Worm (Caenorhabditis elegans) whole organism, late embryonic: Measurements from ENCODE around the gene cdk-1.

ENCODE experiments used
- C08G9.2 ChIP-seq: sonication (generic microtip); optimal IDR thresholded peaks from 2 replicates; lab custom pipeline; 2016; ENCODE audit warnings: mild to moderate bottlenecking, missing genetic modification characterization, moderate library complexity, missing compliant biosample characterization
- F13H6.1 ChIP-seq: sonication (generic microtip); optimal IDR thresholded peaks from 2 replicates; lab custom pipeline; 2016; ENCODE audit warnings: missing genetic modification characterization, missing compliant biosample characterization
- K02D7.2 ChIP-seq: sonication (generic microtip); optimal IDR thresholded peaks from 2 replicates; lab custom pipeline; 2017; ENCODE audit warnings: mild to moderate bottlenecking, missing genetic modification characterization, missing compliant biosample characterization
- T23F11.4 ChIP-seq: fragments of 200-800 bp; sonication (Bioruptor generic); optimal IDR thresholded peaks from 2 replicates; lab custom pipeline; 2018; ENCODE audit warnings: mild to moderate bottlenecking, missing genetic modification characterization, missing compliant biosample characterization
- Y22D7AL.16 ChIP-seq: sonication (generic microtip); optimal IDR thresholded peaks from 2 replicates; lab custom pipeline; 2016; ENCODE audit warnings: missing genetic modification characterization, missing compliant biosample characterization
- ahr-1 ChIP-seq: sonication (generic microtip); optimal IDR thresholded peaks from 2 replicates; lab custom pipeline; 2016; ENCODE audit warnings: missing genetic modification characterization, missing compliant biosample characterization
- ceh-19 ChIP-seq: fragments of 200-800 bp; sonication (Bioruptor generic); optimal IDR thresholded peaks from 2 replicates; lab custom pipeline; 2018; ENCODE audit warnings: mild to moderate bottlenecking, missing genetic modification characterization, missing compliant biosample characterization
- ceh-22 ChIP-seq: sonication (generic microtip); optimal IDR thresholded peaks from 2 replicates; lab custom pipeline; 2017; ENCODE audit warnings: missing biosample characterization, missing genetic modification characterization
- ceh-24 ChIP-seq: sonication (generic microtip); optimal IDR thresholded peaks from 2 replicates; lab custom pipeline; 2016; ENCODE audit warnings: mild to moderate bottlenecking, missing genetic modification characterization, missing compliant biosample characterization
- ceh-31 ChIP-seq: sonication (generic microtip); optimal IDR thresholded peaks from 2 replicates; lab custom pipeline; 2016; ENCODE audit warnings: missing genetic modification characterization, missing compliant biosample characterization
- ceh-34 ChIP-seq: sonication (generic microtip); optimal IDR thresholded peaks from 2 replicates; lab custom pipeline; 2016; ENCODE audit warnings: mild to moderate bottlenecking, missing genetic modification characterization, missing compliant biosample characterization
- ceh-45 ChIP-seq: fragments of 200-800 bp; sonication (Bioruptor generic); IDR thresholded peaks from 2 replicates; pipeline ENCODE4 v1.3.6; 2022; ENCODE audit warnings: missing genetic modification reagents, missing genetic modification characterization, missing compliant biosample characterization
- ceh-48 ChIP-seq: sonication (generic microtip); optimal IDR thresholded peaks from 2 replicates; lab custom pipeline; 2016; ENCODE audit warnings: missing genetic modification characterization, inconsistent platforms, missing compliant biosample characterization
- ceh-6 ChIP-seq: fragments of 200-800 bp; sonication (Bioruptor generic); optimal IDR thresholded peaks from 2 replicates; lab custom pipeline; 2018; ENCODE audit warnings: mild to moderate bottlenecking, missing genetic modification characterization, missing compliant biosample characterization
- ceh-9 ChIP-seq: sonication (generic microtip); optimal IDR thresholded peaks from 2 replicates; lab custom pipeline; 2016; ENCODE audit warnings: mild to moderate bottlenecking, missing genetic modification characterization, inconsistent platforms, missing compliant biosample characterization
- che-1 ChIP-seq: sonication (generic microtip); optimal IDR thresholded peaks from 2 replicates; lab custom pipeline; 2016; ENCODE audit warnings: mild to moderate bottlenecking, missing genetic modification characterization, missing compliant biosample characterization
- elt-4 ChIP-seq: sonication (generic microtip); optimal IDR thresholded peaks from 2 replicates; lab custom pipeline; 2016; ENCODE audit warnings: missing genetic modification characterization, missing compliant biosample characterization
- ets-4 ChIP-seq: sonication (generic microtip); optimal IDR thresholded peaks from 2 replicates; lab custom pipeline; 2016; ENCODE audit warnings: missing genetic modification characterization, missing compliant biosample characterization
- eyg-1 ChIP-seq: sonication (generic microtip); optimal IDR thresholded peaks from 2 replicates; lab custom pipeline; 2016; ENCODE audit warnings: missing genotype, missing genetic modification characterization, missing compliant biosample characterization
- hlh-13 ChIP-seq: fragments of 200-800 bp; sonication (Bioruptor generic); optimal IDR thresholded peaks from 2 replicates; lab custom pipeline; 2018; ENCODE audit warnings: mild to moderate bottlenecking, missing genetic modification characterization, missing compliant biosample characterization
- hlh-15 ChIP-seq: sonication (generic microtip); optimal IDR thresholded peaks from 2 replicates; lab custom pipeline; 2016; ENCODE audit warnings: missing genetic modification characterization, missing compliant biosample characterization
- hlh-30 ChIP-seq: sonication (generic microtip); optimal IDR thresholded peaks from 2 replicates; lab custom pipeline; 2017; ENCODE audit warnings: antibody characterized with exemption, missing genetic modification characterization, missing compliant biosample characterization; ENCODE audit not compliant: insufficient read depth
- hlh-6 ChIP-seq: sonication (generic microtip); optimal IDR thresholded peaks from 2 replicates; lab custom pipeline; 2016; ENCODE audit warnings: missing genotype, missing genetic modification characterization, missing compliant biosample characterization
- hlh-8 ChIP-seq: sonication (generic microtip); optimal IDR thresholded peaks from 2 replicates; lab custom pipeline; 2016; ENCODE audit warnings: missing genotype, missing genetic modification characterization, missing compliant biosample characterization
- lim-6 ChIP-seq: sonication (generic microtip); optimal IDR thresholded peaks from 2 replicates; lab custom pipeline; 2016; ENCODE audit warnings: missing genetic modification characterization, missing compliant biosample characterization
- madf-2 ChIP-seq: sonication (generic microtip); optimal IDR thresholded peaks from 2 replicates; lab custom pipeline; 2017; ENCODE audit warnings: missing genetic modification characterization, missing compliant biosample characterization
- nfya-1 ChIP-seq: sonication (generic microtip); optimal IDR thresholded peaks from 2 replicates; lab custom pipeline; 2017; ENCODE audit warnings: missing genetic modification characterization, mild to moderate bottlenecking, missing compliant biosample characterization, antibody characterized with exemption, moderate library complexity
- nhr-11 ChIP-seq: fragments of 150-350 bp; optimal IDR thresholded peaks from 2 replicates; lab custom pipeline; 2014; ENCODE audit warnings: missing biosample characterization, missing genetic modification characterization
- nhr-232 ChIP-seq: sonication (generic microtip); optimal IDR thresholded peaks from 2 replicates; lab custom pipeline; 2016; ENCODE audit warnings: missing genetic modification characterization, missing compliant biosample characterization
- npax-4 ChIP-seq: sonication (generic microtip); optimal IDR thresholded peaks from 2 replicates; lab custom pipeline; 2016; ENCODE audit warnings: missing genetic modification characterization, missing compliant biosample characterization
- odd-2 ChIP-seq: sonication (generic microtip); optimal IDR thresholded peaks from 2 replicates; lab custom pipeline; 2017; ENCODE audit warnings: antibody characterized with exemption, mild to moderate bottlenecking, missing genetic modification characterization, missing compliant biosample characterization
- pax-1 ChIP-seq: fragments of 150-350 bp; optimal IDR thresholded peaks from 2 replicates; lab custom pipeline; 2014; ENCODE audit warnings: missing biosample characterization, missing genetic modification characterization
- pha-2 ChIP-seq: sonication (generic microtip); optimal IDR thresholded peaks from 2 replicates; lab custom pipeline; 2017; ENCODE audit warnings: mild to moderate bottlenecking, missing genetic modification characterization, missing compliant biosample characterization
- pha-4 ChIP-seq: fragments of 150-350 bp; optimal IDR thresholded peaks from 2 replicates; lab custom pipeline; 2018; ENCODE audit warnings: missing biosample characterization, missing genetic modification reagents, missing genetic modification characterization
- pqm-1 ChIP-seq: sonication (generic microtip); optimal IDR thresholded peaks from 2 replicates; lab custom pipeline; 2016; ENCODE audit warnings: missing genetic modification characterization, missing compliant biosample characterization
- pros-1 ChIP-seq: fragments of 150-350 bp; optimal IDR thresholded peaks from 2 replicates; lab custom pipeline; 2014; ENCODE audit warnings: missing biosample characterization, missing genetic modification reagents, missing genetic modification characterization
- ref-2 ChIP-seq: sonication (generic microtip); optimal IDR thresholded peaks from 2 replicates; lab custom pipeline; 2016; ENCODE audit warnings: missing genetic modification characterization, missing compliant biosample characterization
- sdc-2 ChIP-seq: sonication (generic microtip); optimal IDR thresholded peaks from 2 replicates; lab custom pipeline; 2016; ENCODE audit warnings: missing genotype, missing genetic modification characterization, missing compliant biosample characterization
- sox-2 ChIP-seq: fragments of 200-800 bp; sonication (Bioruptor generic); IDR thresholded peaks from 2 replicates; pipeline ENCODE4 v1.3.6; 2022; ENCODE audit warnings: missing genetic modification reagents, missing genetic modification characterization, missing compliant biosample characterization
- syd-9 ChIP-seq: sonication (generic microtip); optimal IDR thresholded peaks from 2 replicates; lab custom pipeline; 2016; ENCODE audit warnings: mild to moderate bottlenecking, missing genetic modification characterization, moderate library complexity, missing compliant biosample characterization
- tbx-7 ChIP-seq: sonication (generic microtip); optimal IDR thresholded peaks from 2 replicates; lab custom pipeline; 2016; ENCODE audit warnings: missing genotype, missing genetic modification characterization, missing compliant biosample characterization
- unc-3 ChIP-seq, 2 experiments: fragments of 200-800 bp in 1 of 2; sonication (Bioruptor generic) in 1 of 2; sonication (generic microtip) in 1 of 2; conservative IDR thresholded peaks in 1 of 2; optimal IDR thresholded peaks in 1 of 2; 2 replicates each; pipeline versions ENCODE4 v1.3.6 to Lab custom; 2016 to 2022; ENCODE audit warnings: missing compliant biosample characterization in 2 of 2, missing genetic modification characterization in 2 of 2, missing genetic modification reagents in 1 of 2
- unc-42 ChIP-seq: sonication (generic microtip); optimal IDR thresholded peaks from 2 replicates; lab custom pipeline; 2016; ENCODE audit warnings: missing genotype, missing genetic modification characterization, missing compliant biosample characterization
- unc-55 ChIP-seq: sonication (generic microtip); optimal IDR thresholded peaks from 2 replicates; lab custom pipeline; 2017; ENCODE audit warnings: missing biosample characterization, missing genetic modification reagents, missing genetic modification characterization
- ztf-16 ChIP-seq: sonication (generic microtip); optimal IDR thresholded peaks from 2 replicates; lab custom pipeline; 2017; ENCODE audit warnings: missing genetic modification characterization, missing compliant biosample characterization

Gene cdk-1

DNA sequence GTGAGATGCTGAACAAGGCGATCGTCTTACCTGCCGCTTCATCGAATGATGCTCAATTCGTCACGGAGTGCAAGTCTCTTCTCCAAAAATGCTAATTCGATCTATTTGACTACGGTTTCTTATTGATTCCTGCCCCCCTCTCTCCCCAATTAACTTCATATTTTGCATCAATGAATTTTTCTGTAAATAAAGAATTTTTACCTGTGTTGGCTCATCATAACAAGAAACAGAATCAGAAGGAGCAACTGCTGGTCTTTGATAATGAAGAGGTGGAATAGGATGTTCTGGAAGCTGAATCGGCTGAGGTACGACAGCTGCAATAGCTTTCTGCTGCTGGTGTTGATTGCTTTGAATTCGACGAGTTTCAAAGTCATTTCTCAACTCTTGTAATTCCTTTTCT, 12.9 kb downstream of the cdk-1 start:
- no peak for TF ChIP-seq T23F11.4 (GFP tag; lab: Kevin White, UChicago)
- TF ChIP-seq ceh-6 = no peak

DNA sequence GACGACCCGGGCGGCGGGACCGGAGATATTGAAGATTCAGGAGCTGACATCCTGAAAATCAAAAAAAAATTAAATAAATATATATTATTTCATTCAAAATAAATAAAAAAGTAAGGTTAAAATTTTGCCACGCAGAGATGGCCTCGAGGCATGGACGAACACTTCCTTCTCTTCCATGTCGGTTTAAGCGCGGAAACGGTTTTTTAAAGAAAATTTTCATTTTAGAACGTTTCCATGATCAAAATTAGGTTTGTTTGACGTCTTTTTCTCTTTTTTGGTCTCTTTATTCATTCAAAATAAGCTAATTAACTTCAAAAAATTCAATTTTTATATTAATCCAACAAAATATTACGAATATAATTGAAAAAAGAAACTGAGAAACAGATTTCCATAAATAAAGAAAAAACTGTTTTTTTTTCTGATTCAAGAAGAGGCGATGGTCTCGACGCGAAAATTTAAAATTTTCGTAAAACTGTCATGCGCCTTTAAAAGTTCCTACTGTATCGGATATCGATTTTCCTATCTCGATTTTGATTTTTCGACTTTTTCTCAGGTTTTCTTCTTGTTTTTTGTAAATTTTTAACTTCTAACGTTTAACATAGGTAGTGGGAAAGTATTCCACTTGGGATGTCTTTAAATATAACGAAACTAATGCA, 14.9 kb downstream of the cdk-1 start, which contains the start of gene gcc-2:
Gene gcc-2, minus strand, starts transcription at position 51 of the 656 bp plus-strand sequence.
- TF ChIP-seq madf-2 (tag; lab: Kevin White, UChicago) (no peak), odd-2 (no peak), nhr-11 (tag; lab: Kevin White, UChicago) (no peak), T23F11.4 (GFP tag; lab: Kevin White, UChicago) (no peak), unc-3 (GFP tag; conservative IDR thresholded peaks at IDR 0.05; lab: Robert Waterston, UW) (no peak), unc-3 (tag; optimal IDR thresholded peaks at IDR 0.05; lab: Kevin White, UChicago) (no peak), ceh-19 (GFP tag; lab: Kevin White, UChicago) (no peak), ceh-22 (no peak), che-1 (tag; lab: Kevin White, UChicago) (no peak), K02D7.2 (tag; lab: Kevin White, UChicago) (no peak), hlh-13 (GFP tag; lab: Kevin White, UChicago) (no peak), hlh-15 (tag; lab: Kevin White, UChicago) (no peak), ets-4 (tag; lab: Kevin White, UChicago) (no peak), npax-4 (tag; lab: Kevin White, UChicago) (no peak), syd-9 (no peak)

DNA sequence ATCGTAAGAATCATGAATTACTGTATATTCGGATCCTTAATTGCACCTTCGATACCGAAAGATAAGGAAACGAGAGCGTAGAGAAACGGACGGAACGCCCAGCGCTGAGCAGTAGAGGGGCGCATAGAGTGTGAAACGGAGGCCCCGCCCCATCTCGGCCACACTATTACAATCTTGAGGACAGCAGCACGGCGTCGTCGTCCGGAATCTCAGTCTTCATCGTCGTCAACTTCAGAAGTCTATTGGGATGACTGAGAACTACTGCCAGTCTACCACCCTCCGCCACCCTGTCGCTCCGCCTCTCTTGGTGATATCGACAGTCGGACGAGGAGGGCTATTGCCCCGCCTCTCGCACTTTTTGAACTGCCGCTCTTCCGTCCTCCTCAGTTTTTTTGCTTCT, 17.4 kb downstream of the cdk-1 start:
- no peak for TF ChIP-seq T23F11.4 (GFP tag; lab: Kevin White, UChicago)
- no peak for TF ChIP-seq ceh-9 (tag; lab: Kevin White, UChicago)
- TF ChIP-seq tbx-7 = no peak
- TF ChIP-seq ztf-16 = no peak
- no peak for TF ChIP-seq ceh-24 (tag; lab: Kevin White, UChicago)
- TF ChIP-seq ceh-48 = no peak
- TF ChIP-seq K02D7.2 (tag; lab: Kevin White, UChicago) = no peak
- TF ChIP-seq ahr-1 (tag; lab: Kevin White, UChicago) = no peak
- no peak for TF ChIP-seq elt-4
- no peak for TF ChIP-seq ceh-31
- no peak for TF ChIP-seq hlh-30 (tag; lab: Kevin White, UChicago)

DNA sequence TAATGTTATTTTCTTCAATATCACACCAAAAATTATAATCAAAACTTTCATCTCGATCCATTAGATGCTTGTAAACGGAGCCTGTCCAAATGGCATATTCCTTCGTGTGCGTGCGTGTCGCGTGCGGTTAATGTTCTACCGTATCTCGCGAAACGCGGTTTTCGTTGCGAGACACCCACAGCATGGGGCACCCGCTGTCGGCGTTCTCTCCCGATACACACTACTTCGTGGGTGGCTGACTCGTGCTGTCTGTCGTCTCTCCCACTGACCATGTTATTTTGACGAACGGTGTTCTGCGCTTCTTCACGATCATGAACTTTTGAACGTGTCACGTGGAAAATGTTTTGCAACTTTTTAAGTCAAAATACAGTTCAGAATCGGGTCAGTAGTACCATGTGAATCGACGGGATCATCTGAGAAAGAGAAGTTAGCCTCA, 18.2 kb downstream of the cdk-1 start:
- TF ChIP-seq Y22D7AL.16 (peak; percentile 51), pha-4 (tag; lab: Kevin White, UChicago) (no peak), hlh-8 (tag; lab: Kevin White, UChicago) (peak; percentile 50), ceh-34 (tag; lab: Kevin White, UChicago) (peak; percentile 93), npax-4 (tag; lab: Kevin White, UChicago) (no peak), ref-2 (tag; lab: Kevin White, UChicago) (peak; percentile 98), K02D7.2 (tag; lab: Kevin White, UChicago) (peak; percentile 29), pros-1 (tag; lab: Kevin White, UChicago) (peak; percentile 92), unc-55 (GFP tag; lab: Kevin White, UChicago) (peak; percentile 70), hlh-6 (tag; lab: Kevin White, UChicago) (no peak), pqm-1 (tag; lab: Kevin White, UChicago) (peak; percentile 57), unc-42 (tag; lab: Kevin White, UChicago) (peak; percentile 82), nhr-232 (tag; lab: Kevin White, UChicago) (no peak), F13H6.1 (peak; percentile 89), ceh-19 (GFP tag; lab: Kevin White, UChicago) (peak; percentile 76), C08G9.2 (tag; lab: Kevin White, UChicago) (peak; percentile 57), odd-2 (no peak), lim-6 (tag; lab: Kevin White, UChicago) (no peak), ceh-24 (tag; lab: Kevin White, UChicago) (no peak), eyg-1 (tag; lab: Kevin White, UChicago) (peak; percentile 52), ceh-45 (GFP tag; lab: Robert Waterston, UW) (peak; percentile 55), unc-3 (GFP tag; conservative IDR thresholded peaks at IDR 0.05; lab: Robert Waterston, UW) (peak; percentile 68), unc-3 (tag; optimal IDR thresholded peaks at IDR 0.05; lab: Kevin White, UChicago) (peak; percentile 39), pax-1 (tag; lab: Kevin White, UChicago) (peak; percentile 56), pha-2 (peak; percentile 79), nhr-11 (tag; lab: Kevin White, UChicago) (no peak), ahr-1 (tag; lab: Kevin White, UChicago) (peak; percentile 8), nfya-1 (tag; lab: Kevin White, UChicago) (peak; percentile 99), sox-2 (GFP tag; lab: Robert Waterston, UW) (peak; percentile 61), sdc-2 (tag; lab: Kevin White, UChicago) (peak; percentile 45)
